Fruit fly (Drosophila melanogaster): ENCODE measurements around the gene pit.

pit gene

DNA sequence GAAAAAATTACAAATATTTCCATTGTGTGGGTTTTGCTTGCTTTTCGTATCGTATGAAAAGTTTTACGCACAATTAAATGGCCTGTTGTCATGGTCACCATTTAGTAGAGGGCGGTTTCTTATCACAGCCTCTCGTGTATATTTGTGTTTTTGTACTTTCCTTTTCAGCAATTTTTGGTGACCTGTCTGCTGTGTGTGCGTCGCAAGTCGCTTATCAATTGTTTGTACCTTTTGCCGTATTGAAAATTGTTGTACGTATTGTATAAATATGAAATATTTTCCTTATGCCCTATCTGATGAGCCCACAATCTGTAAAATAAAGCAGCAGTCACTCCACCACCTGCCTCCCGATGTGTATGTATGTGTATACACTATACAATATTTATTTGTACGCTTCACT lies 32.3 kb downstream of the pit start:
- no peak for TF ChIP-seq toe (GFP tag; optimal IDR thresholded peaks at IDR 0.05)
- no peak for TF ChIP-seq CG7101 (tag; optimal IDR thresholded peaks at IDR 0.05)
- TF ChIP-seq CG1620 (GFP tag; optimal IDR thresholded peaks at IDR 0.05) = no peak
- no peak for TF ChIP-seq CG33017 (tag; optimal IDR thresholded peaks at IDR 0.05)
- no peak for TF ChIP-seq CG14711 (tag; optimal IDR thresholded peaks at IDR 0.05)
- no peak for TF ChIP-seq cic (GFP tag; optimal IDR thresholded peaks at IDR 0.05)
- TF ChIP-seq tj (GFP tag; optimal IDR thresholded peaks at IDR 0.05) = no peak
- no peak for TF ChIP-seq Clk (GFP tag; optimal IDR thresholded peaks at IDR 0.05)
- no peak for TF ChIP-seq Crg-1 (GFP tag; optimal IDR thresholded peaks at IDR 0.05)
- no peak for TF ChIP-seq cnc (optimal IDR thresholded peaks at IDR 0.05)
- TF ChIP-seq CG5204 (GFP tag; optimal IDR thresholded peaks at IDR 0.05) = no peak
- TF ChIP-seq CG12768 (GFP tag; optimal IDR thresholded peaks at IDR 0.05) = no peak
- no peak for TF ChIP-seq Mnt (GFP tag; optimal IDR thresholded peaks at IDR 0.05)
- no peak for TF ChIP-seq Hr96 (GFP tag; optimal IDR thresholded peaks at IDR 0.05)

dm6 chr3R:22067235-22067634 lies 33.1 kb downstream of the pit start:
- TF ChIP-seq CG5204 (GFP tag; optimal IDR thresholded peaks at IDR 0.05) = no peak
- TF ChIP-seq Hr96 (GFP tag; optimal IDR thresholded peaks at IDR 0.05) = no peak
- TF ChIP-seq ovo (GFP tag; optimal IDR thresholded peaks at IDR 0.05) = no peak
- no peak for TF ChIP-seq cic (GFP tag; optimal IDR thresholded peaks at IDR 0.05)
- TF ChIP-seq CG7045 (GFP tag; optimal IDR thresholded peaks at IDR 0.05) = no peak
- no peak for TF ChIP-seq kay (GFP tag; ENCODE audit: borderline replicate concordance)
- TF ChIP-seq CG11617 (GFP tag; optimal IDR thresholded peaks at IDR 0.05) = no peak

DNA sequence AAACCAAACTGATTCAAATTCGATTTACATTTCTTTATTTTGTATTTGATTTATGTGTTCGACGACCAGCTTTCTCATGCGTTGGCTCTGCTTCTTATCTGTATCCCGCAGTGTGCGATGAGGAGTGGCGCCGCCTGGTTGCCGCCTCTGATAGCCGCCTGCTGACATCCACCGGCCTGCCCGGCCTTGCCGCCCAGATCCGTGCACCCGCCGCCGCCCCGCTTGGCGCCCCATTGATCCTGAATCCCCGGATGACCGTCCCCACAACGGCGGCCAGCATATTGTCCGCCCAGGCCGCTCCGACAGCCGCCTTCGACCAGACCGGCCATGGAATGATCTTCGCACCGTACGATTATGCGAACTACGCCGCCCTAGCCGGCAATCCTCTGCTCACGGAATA lies 37.5 kb downstream of the pit start:
- TF ChIP-seq CG11617 (GFP tag; optimal IDR thresholded peaks at IDR 0.05) (no peak), toe (GFP tag; optimal IDR thresholded peaks at IDR 0.05) (no peak), tj (GFP tag; optimal IDR thresholded peaks at IDR 0.05) (no peak), CG7045 (GFP tag; optimal IDR thresholded peaks at IDR 0.05) (no peak), CG12768 (GFP tag; optimal IDR thresholded peaks at IDR 0.05) (no peak), CG1620 (GFP tag; optimal IDR thresholded peaks at IDR 0.05) (no peak), Hr96 (GFP tag; optimal IDR thresholded peaks at IDR 0.05) (no peak), pad (GFP tag; optimal IDR thresholded peaks at IDR 0.05) (no peak), CG14711 (tag; optimal IDR thresholded peaks at IDR 0.05) (no peak)

dm6 chr3R:22072553-22072952 lies 38.5 kb downstream of the pit start:
- peak; percentile 72 for TF ChIP-seq kay (GFP tag; ENCODE audit: borderline replicate concordance)
- no peak for TF ChIP-seq Hr96 (GFP tag; optimal IDR thresholded peaks at IDR 0.05)
- TF ChIP-seq CG33017 (tag; optimal IDR thresholded peaks at IDR 0.05) = no peak

DNA sequence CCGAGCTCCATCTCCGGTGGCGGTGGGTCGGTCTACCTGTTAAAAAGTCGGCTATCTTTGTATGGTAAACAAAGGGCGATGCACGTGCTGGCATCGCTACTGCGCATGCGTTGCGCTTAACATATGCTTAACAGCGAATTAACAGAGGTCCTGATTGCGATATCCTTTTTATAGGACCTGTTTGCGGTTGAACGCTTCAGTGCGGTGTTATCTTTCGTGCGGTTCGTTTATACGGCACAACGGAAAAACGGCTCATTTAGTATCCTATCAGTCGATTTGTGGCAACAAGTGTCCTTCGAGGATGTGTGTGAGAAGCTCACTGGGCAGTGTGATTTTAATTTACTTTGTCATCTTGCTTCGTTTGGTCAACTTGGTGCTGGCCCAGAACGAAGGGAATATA lies 46.1 kb downstream of the pit start, which contains the start of gene CG13408:
TSS of gene CG13408 (plus strand) at position 222 of the 400 bp plus-strand sequence.
- TF ChIP-seq CG1620 (GFP tag; optimal IDR thresholded peaks at IDR 0.05) = no peak
- TF ChIP-seq pad (GFP tag; optimal IDR thresholded peaks at IDR 0.05) = no peak
- no peak for TF ChIP-seq cnc (optimal IDR thresholded peaks at IDR 0.05)
- no peak for TF ChIP-seq kay (GFP tag; ENCODE audit: borderline replicate concordance)
- TF ChIP-seq CG7101 (tag; optimal IDR thresholded peaks at IDR 0.05) = no peak
- TF ChIP-seq cic (GFP tag; optimal IDR thresholded peaks at IDR 0.05) = no peak
- TF ChIP-seq ovo (GFP tag; optimal IDR thresholded peaks at IDR 0.05) = no peak
- TF ChIP-seq CG12768 (GFP tag; optimal IDR thresholded peaks at IDR 0.05) = no peak
- no peak for TF ChIP-seq Clk (GFP tag; optimal IDR thresholded peaks at IDR 0.05)
- no peak for TF ChIP-seq CG7045 (GFP tag; optimal IDR thresholded peaks at IDR 0.05)
- TF ChIP-seq Hr96 (GFP tag; optimal IDR thresholded peaks at IDR 0.05) = no peak
- no peak for TF ChIP-seq tj (GFP tag; optimal IDR thresholded peaks at IDR 0.05)
- no peak for TF ChIP-seq Mnt (GFP tag; optimal IDR thresholded peaks at IDR 0.05)
- TF ChIP-seq bab1 (GFP tag; optimal IDR thresholded peaks at IDR 0.05) = no peak
- no peak for TF ChIP-seq CG11617 (GFP tag; optimal IDR thresholded peaks at IDR 0.05)
- TF ChIP-seq CG14711 (tag; optimal IDR thresholded peaks at IDR 0.05) = no peak
- no peak for TF ChIP-seq CG33017 (tag; optimal IDR thresholded peaks at IDR 0.05)

dm6 chr3R:22086297-22086696 lies 52.2 kb downstream of the pit start, which contains the start of gene BomT3:
BomT3 (minus strand) TSS chr3R:22086397.
- no peak for TF ChIP-seq Mnt (GFP tag; optimal IDR thresholded peaks at IDR 0.05)
- peak; percentile 55 for TF ChIP-seq kay (GFP tag; ENCODE audit: borderline replicate concordance)
- peak; percentile 1 for TF ChIP-seq cic (GFP tag; optimal IDR thresholded peaks at IDR 0.05)
- no peak for TF ChIP-seq CG33017 (tag; optimal IDR thresholded peaks at IDR 0.05)
- no peak for TF ChIP-seq bab1 (GFP tag; optimal IDR thresholded peaks at IDR 0.05)
- no peak for TF ChIP-seq pad (GFP tag; optimal IDR thresholded peaks at IDR 0.05)

DNA sequence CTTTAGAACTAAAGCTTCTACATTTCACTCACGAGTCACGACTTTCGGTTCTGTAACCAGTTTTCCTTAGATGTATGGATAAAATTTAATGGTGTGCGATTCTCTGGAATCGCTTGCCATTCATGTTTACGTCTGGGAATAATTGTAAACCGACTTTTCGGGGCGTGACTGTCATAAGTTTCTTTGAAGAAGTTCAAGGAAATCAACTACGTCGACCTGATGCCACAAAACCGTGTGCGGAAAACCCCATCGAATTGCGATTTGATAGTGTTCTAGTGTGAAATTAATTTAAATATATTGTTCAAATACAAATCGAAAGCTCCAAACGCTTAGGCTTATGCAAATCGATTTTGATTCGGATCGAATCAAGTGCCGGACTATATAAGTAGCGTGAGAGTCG lies 52.7 kb downstream of the pit start, which contains the start of gene BomBc3:
TSS of gene BomBc3 (plus strand) at position 301 of the 400 bp plus-strand sequence.
- TF ChIP-seq Hr96 (GFP tag; optimal IDR thresholded peaks at IDR 0.05) (no peak), Clk (GFP tag; optimal IDR thresholded peaks at IDR 0.05) (no peak), CG5204 (GFP tag; optimal IDR thresholded peaks at IDR 0.05) (no peak), tj (GFP tag; optimal IDR thresholded peaks at IDR 0.05) (no peak), toe (GFP tag; optimal IDR thresholded peaks at IDR 0.05) (no peak), Crg-1 (GFP tag; optimal IDR thresholded peaks at IDR 0.05) (no peak), CG11617 (GFP tag; optimal IDR thresholded peaks at IDR 0.05) (no peak), pad (GFP tag; optimal IDR thresholded peaks at IDR 0.05) (no peak), CG1620 (GFP tag; optimal IDR thresholded peaks at IDR 0.05) (no peak), kay (GFP tag; ENCODE audit: borderline replicate concordance) (no peak), CG7045 (GFP tag; optimal IDR thresholded peaks at IDR 0.05) (no peak), Mnt (GFP tag; optimal IDR thresholded peaks at IDR 0.05) (no peak), ovo (GFP tag; optimal IDR thresholded peaks at IDR 0.05) (no peak), bab1 (GFP tag; optimal IDR thresholded peaks at IDR 0.05) (no peak), cic (GFP tag; optimal IDR thresholded peaks at IDR 0.05) (no peak), cnc (optimal IDR thresholded peaks at IDR 0.05) (no peak), CG12768 (GFP tag; optimal IDR thresholded peaks at IDR 0.05) (no peak), CG7101 (tag; optimal IDR thresholded peaks at IDR 0.05) (no peak)

All from whole organism, adult.